Worm (Caenorhabditis elegans): ENCODE data around the gene col-99.

- TF ChIP-seq dmd-4 (tag; optimal IDR thresholded peaks at IDR 0.05): no peak
- no peak for TF ChIP-seq unc-62 (GFP tag; optimal IDR thresholded peaks at IDR 0.05)
- no peak for TF ChIP-seq ceh-16 (tag; optimal IDR thresholded peaks at IDR 0.05)
- TF ChIP-seq ZK546.5 (tag; optimal IDR thresholded peaks at IDR 0.05): no peak
- TF ChIP-seq snpc-4 (tag; optimal IDR thresholded peaks at IDR 0.05): no peak
These were observed 38.4 kb downstream of the col-99 start, which contains the start of gene B0545.4 for ce11 chrIV:109307-109706.

Data from whole organism, L2 larva.